Fruit fly (Drosophila melanogaster) S2 (cell line): ENCODE results near the gene Mrp5.

Experiments used
- CG8478 ChIP-seq: fragments of >200 bp; optimal IDR thresholded peaks from 2 replicates; lab custom pipeline; 2018
- CTCF ChIP-seq, 2 experiments: fragments of >200 bp; optimal IDR thresholded peaks; 2 replicates each; lab custom pipeline; 2018

- TF ChIP-seq CG8478 (lab: Kevin White, UChicago): no peak
- no peak for TF ChIP-seq CTCF (optimal IDR thresholded peaks at IDR 0.05; lab: Kevin White, UChicago)
Observed at dm6 chr3R:19846870-19847590, 28.4 kb downstream of the Mrp5 start, which contains the start of gene MICU3.
